Fruit fly (Drosophila melanogaster) whole organism, wandering third instar larva: ENCODE measurements around the gene Fitm.

Experiments
- CG32264 ChIP-seq: fragments of 200-800 bp; sonication (Bioruptor generic); optimal IDR thresholded peaks from 2 replicates; lab custom pipeline; 2016; ENCODE audit warnings: missing biosample characterization, missing genetic modification characterization
- CG9705 ChIP-seq: fragments of 200-800 bp; sonication (Bioruptor generic); optimal IDR thresholded peaks from 2 replicates; lab custom pipeline; 2018; ENCODE audit warnings: missing biosample characterization, mild to moderate bottlenecking, missing genetic modification characterization
- CrebA ChIP-seq: fragments of 200-800 bp; sonication (Bioruptor generic); optimal IDR thresholded peaks from 2 replicates; lab custom pipeline; 2016; ENCODE audit warnings: missing biosample characterization, mild to moderate bottlenecking, missing genetic modification characterization, borderline replicate concordance
- Dfd ChIP-seq: fragments of >200 bp; optimal IDR thresholded peaks from 2 replicates; lab custom pipeline; 2017; ENCODE audit warnings: missing biosample characterization, missing genetic modification characterization
- Dif ChIP-seq: fragments of 200-275, 200-300 bp; sonication (Bioruptor generic); optimal IDR thresholded peaks from 2 replicates; lab custom pipeline; 2018; ENCODE audit warnings: missing biosample characterization, missing genetic modification characterization; ENCODE audit not compliant: partially characterized antibody
- GATAd ChIP-seq: sonication (Bioruptor generic); optimal IDR thresholded peaks from 2 replicates; lab custom pipeline; 2016; ENCODE audit warnings: missing biosample characterization, missing genetic modification characterization
- HLH106 ChIP-seq: fragments of 200-800 bp; optimal IDR thresholded peaks from 3 replicates; lab custom pipeline; 2019; ENCODE audit warnings: missing biosample characterization, mild to moderate bottlenecking, missing genetic modification characterization, moderate library complexity
- Hnf4 ChIP-seq: fragments of 200-800 bp; sonication (Bioruptor generic); optimal IDR thresholded peaks from 2 replicates; lab custom pipeline; 2016; ENCODE audit warnings: missing biosample characterization, mild to moderate bottlenecking, missing genetic modification characterization
- Hr78 ChIP-seq: fragments of >200 bp; optimal IDR thresholded peaks from 2 replicates; lab custom pipeline; 2017; ENCODE audit warnings: missing biosample characterization, missing genetic modification characterization
- Hr83 ChIP-seq: fragments of 200-300 bp; sonication (Bioruptor generic); optimal IDR thresholded peaks from 2 replicates; lab custom pipeline; 2016; ENCODE audit warnings: missing biosample characterization, mild to moderate bottlenecking, missing genetic modification characterization, moderate library complexity; ENCODE audit not compliant: poor library complexity, severe bottlenecking
- Jra ChIP-seq: sonication (Bioruptor generic); optimal IDR thresholded peaks from 2 replicates; lab custom pipeline; 2016; ENCODE audit warnings: missing biosample characterization, missing genetic modification characterization
- Mio ChIP-seq: sonication (Bioruptor generic); optimal IDR thresholded peaks from 2 replicates; lab custom pipeline; 2016; ENCODE audit warnings: missing biosample characterization, missing genetic modification characterization
- Myc ChIP-seq: fragments of >200 bp; optimal IDR thresholded peaks from 2 replicates; lab custom pipeline; 2017
- N ChIP-seq: fragments of >200 bp; optimal IDR thresholded peaks from 2 replicates; lab custom pipeline; 2018; ENCODE audit warnings: missing biosample characterization, missing external identifiers, missing genetic modification characterization
- OdsH ChIP-seq: fragments of 200-800 bp; sonication (Bioruptor generic); optimal IDR thresholded peaks from 2 replicates; lab custom pipeline; 2016; ENCODE audit warnings: missing biosample characterization, mild to moderate bottlenecking, missing genetic modification characterization
- Rel ChIP-seq, 2 experiments: fragments of 200-800 bp; sonication (Bioruptor generic) in 1 of 2; optimal IDR thresholded peaks; 2 replicates in 1 of 2; 3 replicates in 1 of 2; lab custom pipeline; 2016 to 2019; ENCODE audit warnings: mild to moderate bottlenecking in 2 of 2, missing biosample characterization in 2 of 2, missing genetic modification characterization in 2 of 2, moderate library complexity in 1 of 2
- Sp1 ChIP-seq: fragments of 200-800 bp; sonication (Bioruptor generic); optimal IDR thresholded peaks from 3 replicates; lab custom pipeline; 2019; ENCODE audit warnings: missing biosample characterization, mild to moderate bottlenecking, missing genetic modification characterization, moderate library complexity
- Vsx2 ChIP-seq: fragments of 200-300, 225-300 bp; sonication (Bioruptor generic); optimal IDR thresholded peaks from 2 replicates; lab custom pipeline; 2018; ENCODE audit warnings: missing biosample characterization, missing genetic modification characterization; ENCODE audit not compliant: partially characterized antibody
- br ChIP-seq: fragments of 200-800 bp; sonication (Bioruptor generic); optimal IDR thresholded peaks from 2 replicates; lab custom pipeline; 2016; ENCODE audit warnings: missing biosample characterization, missing genetic modification characterization
- dl ChIP-seq, 2 experiments: fragments of 175-275, 200-275 bp in 1 of 2; fragments of 200-275 bp in 1 of 2; sonication (Bioruptor generic); optimal IDR thresholded peaks; lab custom pipeline; 2018; ENCODE audit warnings: mild to moderate bottlenecking in 2 of 2, missing biosample characterization in 2 of 2, missing genetic modification characterization in 2 of 2, moderate library complexity in 2 of 2; ENCODE audit not compliant: partially characterized antibody in 2 of 2, insufficient read depth in 1 of 2
- dmrt93B ChIP-seq: fragments of 200-800 bp; sonication (Bioruptor generic); optimal IDR thresholded peaks from 2 replicates; lab custom pipeline; 2018; ENCODE audit warnings: missing biosample characterization, mild to moderate bottlenecking, missing genetic modification characterization
- dsf ChIP-seq: sonication (Bioruptor generic); optimal IDR thresholded peaks from 2 replicates; lab custom pipeline; 2016; ENCODE audit warnings: missing biosample characterization, missing genetic modification characterization, borderline replicate concordance
- ey ChIP-seq: fragments of 200-800 bp; sonication (Bioruptor generic); optimal IDR thresholded peaks from 2 replicates; lab custom pipeline; 2016; ENCODE audit warnings: missing biosample characterization, missing genetic modification characterization
- foxo ChIP-seq, 2 experiments: fragments of 200-800 bp; sonication (Bioruptor generic); optimal IDR thresholded peaks; 2 replicates in 1 of 2; 3 replicates in 1 of 2; lab custom pipeline; 2016 to 2017; ENCODE audit warnings: missing biosample characterization in 2 of 2, missing genetic modification characterization in 2 of 2
- fru ChIP-seq: fragments of 200-800 bp; sonication (Bioruptor generic); optimal IDR thresholded peaks from 3 replicates; lab custom pipeline; 2016; ENCODE audit warnings: missing biosample characterization, mild to moderate bottlenecking, missing genetic modification characterization
- h ChIP-seq: fragments of 200-800 bp; sonication (Bioruptor generic); optimal IDR thresholded peaks from 3 replicates; lab custom pipeline; 2016; ENCODE audit warnings: missing biosample characterization, mild to moderate bottlenecking, missing genetic modification characterization
- jim ChIP-seq: fragments of 175-275, 200-325 bp; sonication (Bioruptor generic); optimal IDR thresholded peaks from 2 replicates; lab custom pipeline; 2016; ENCODE audit warnings: missing biosample characterization, mild to moderate bottlenecking, missing genetic modification characterization
- lola ChIP-seq: fragments of >200 bp; optimal IDR thresholded peaks from 2 replicates; lab custom pipeline; 2017; ENCODE audit warnings: missing biosample characterization, missing genetic modification characterization
- psq ChIP-seq: fragments of 200-800 bp; sonication (Bioruptor generic); optimal IDR thresholded peaks from 3 replicates; lab custom pipeline; 2017; ENCODE audit warnings: missing biosample characterization, mild to moderate bottlenecking, missing genetic modification characterization, moderate library complexity
- rgr ChIP-seq: fragments of 200-800 bp; sonication (Bioruptor generic); optimal IDR thresholded peaks from 3 replicates; lab custom pipeline; 2016; ENCODE audit warnings: missing biosample characterization, mild to moderate bottlenecking, missing genetic modification characterization
- sage ChIP-seq: fragments of 200-800 bp; sonication (Bioruptor generic); optimal IDR thresholded peaks from 2 replicates; lab custom pipeline; 2016; ENCODE audit warnings: missing biosample characterization, mild to moderate bottlenecking, missing genetic modification characterization
- sv ChIP-seq: fragments of 200-800 bp; sonication (Bioruptor generic); optimal IDR thresholded peaks from 3 replicates; lab custom pipeline; 2016; ENCODE audit warnings: missing biosample characterization, missing genetic modification characterization
- tai ChIP-seq: sonication (Bioruptor generic); optimal IDR thresholded peaks from 2 replicates; lab custom pipeline; 2016; ENCODE audit warnings: missing biosample characterization, missing genetic modification characterization
- usp ChIP-seq: fragments of >200 bp; optimal IDR thresholded peaks from 2 replicates; lab custom pipeline; 2017; ENCODE audit warnings: missing biosample characterization, missing genetic modification characterization
- woc ChIP-seq: sonication (Bioruptor generic); optimal IDR thresholded peaks from 2 replicates; lab custom pipeline; 2016; ENCODE audit warnings: missing biosample characterization, mild to moderate bottlenecking, missing genetic modification characterization

The Fitm gene

dm6 chr3L:5186807-5187571 is 41.1 kb upstream of the Fitm start (continued):
- TF ChIP-seq Jra (peak; percentile 41), woc (peak; percentile 41), Hr78 (no peak), CG9705 (no peak), N (no peak), OdsH (GFP tag; lab: Kevin White, UChicago) (peak; percentile 81), Dif (GFP tag; lab: Kevin White, UChicago) (no peak)

dm6 chr3L:5184860-5185639 is 39.2 kb upstream of the Fitm start:
- peak; percentile 88 for TF ChIP-seq Vsx2
- TF ChIP-seq dmrt93B = no peak
- peak; percentile 52 for TF ChIP-seq psq (GFP tag; lab: Kevin White, UChicago)
- peak in 1 of 2 experiments; percentile 22 for TF ChIP-seq dl (GFP tag; optimal IDR thresholded peaks at IDR 0.05; lab: Kevin White, UChicago; ENCODE audit: insufficient read depth in 1 of 2, partially characterized antibody in 2 of 2)
- TF ChIP-seq usp (GFP tag; lab: Kevin White, UChicago) = no peak
- TF ChIP-seq ey (GFP tag; lab: Kevin White, UChicago) = peak; percentile 17
- no peak for TF ChIP-seq Mio
- TF ChIP-seq Sp1 (GFP tag; lab: Kevin White, UChicago) = no peak
- TF ChIP-seq tai (GFP tag; lab: Kevin White, UChicago) = peak; percentile 13
- TF ChIP-seq GATAd = no peak
- TF ChIP-seq OdsH (GFP tag; lab: Kevin White, UChicago) = peak; percentile 24
- TF ChIP-seq CG9705 = no peak
- peak; percentile 27 for TF ChIP-seq fru (GFP tag; lab: Kevin White, UChicago)
- peak; percentile 16 for TF ChIP-seq br
- no peak for TF ChIP-seq Myc
- TF ChIP-seq CrebA (GFP tag; lab: Kevin White, UChicago) = no peak
- TF ChIP-seq jim = no peak
- TF ChIP-seq Jra = no peak
- peak; percentile 50 for TF ChIP-seq rgr
- TF ChIP-seq sage (GFP tag; lab: Kevin White, UChicago) = no peak
- no peak for TF ChIP-seq Hr78
- peak; percentile 24 for TF ChIP-seq woc
- peak; percentile 19 for TF ChIP-seq Hnf4 (GFP tag; lab: Kevin White, UChicago)
- peak in 1 of 2 experiments; percentile 42 for TF ChIP-seq foxo (GFP tag; optimal IDR thresholded peaks at IDR 0.05; lab: Kevin White, UChicago)
- no peak for TF ChIP-seq Dfd (GFP tag; lab: Kevin White, UChicago)
- TF ChIP-seq Dif (GFP tag; lab: Kevin White, UChicago) = peak; percentile 91
- no peak for TF ChIP-seq dsf (GFP tag; lab: Kevin White, UChicago)
- peak; percentile 16 for TF ChIP-seq HLH106
- TF ChIP-seq h (GFP tag; lab: Kevin White, UChicago) = peak; percentile 22
- TF ChIP-seq sv = peak; percentile 47

dm6 chr3L:5184502-5184859 is 38.6 kb upstream of the Fitm start:
- TF ChIP-seq fru (GFP tag; lab: Kevin White, UChicago) (no peak), Hr78 (no peak), rgr (no peak), sv (no peak), Hnf4 (GFP tag; lab: Kevin White, UChicago) (peak; percentile 45), br (no peak), Rel (GFP tag; optimal IDR thresholded peaks at IDR 0.05; lab: Kevin White, UChicago) (no peak), Rel (tag; optimal IDR thresholded peaks at IDR 0.05; lab: Kevin White, UChicago) (peak; percentile 19), GATAd (no peak), Dif (GFP tag; lab: Kevin White, UChicago) (no peak), sage (GFP tag; lab: Kevin White, UChicago) (peak; percentile 41), lola (GFP tag; lab: Kevin White, UChicago) (no peak), OdsH (GFP tag; lab: Kevin White, UChicago) (no peak), psq (GFP tag; lab: Kevin White, UChicago) (peak; percentile 85), dl (GFP tag; optimal IDR thresholded peaks at IDR 0.05; lab: Kevin White, UChicago; ENCODE audit: insufficient read depth in 1 of 2, partially characterized antibody in 2 of 2) (peak in 1 of 2 experiments; percentile 48), Myc (no peak), dmrt93B (no peak), foxo (GFP tag; optimal IDR thresholded peaks at IDR 0.05; lab: Kevin White, UChicago) (no peak), Hr83 (GFP tag; lab: Kevin White, UChicago) (peak; percentile 50), ey (GFP tag; lab: Kevin White, UChicago) (no peak), N (no peak), h (GFP tag; lab: Kevin White, UChicago) (no peak), Vsx2 (no peak), CrebA (GFP tag; lab: Kevin White, UChicago) (peak; percentile 49), Dfd (GFP tag; lab: Kevin White, UChicago) (no peak), CG32264 (GFP tag; lab: Kevin White, UChicago) (no peak), CG9705 (no peak)
